Fruit fly (Drosophila melanogaster) whole organism, embryonic: ENCODE results near the gene Fum1.
A peak's percentile ranks its signal among the peaks of the same experiment; 100 is the strongest.

Experiments used
- Bteb2 ChIP-seq: fragments of 200-800 bp; sonication (Bioruptor generic); optimal IDR thresholded peaks from 2 replicates; lab custom pipeline; 2016; ENCODE audit warnings: missing biosample characterization, missing genetic modification characterization
- CG10321 ChIP-seq: fragments of 200-800 bp; sonication (Bioruptor generic); IDR thresholded peaks from 2 replicates; pipeline ENCODE4 v1.3.6; 2022; ENCODE audit warnings: missing biosample characterization, missing genetic modification characterization
- CG10462 ChIP-seq: fragments of 200-800 bp; sonication (Bioruptor generic); optimal IDR thresholded peaks from 2 replicates; lab custom pipeline; 2016; ENCODE audit warnings: missing biosample characterization, missing genetic modification characterization
- CG11247 ChIP-seq: fragments of 200-800 bp; sonication (Bioruptor generic); IDR thresholded peaks from 2 replicates; pipeline ENCODE4 v1.3.6; 2022; ENCODE audit warnings: missing biosample characterization, missing genetic modification characterization
- CG11456 ChIP-seq: fragments of 200-800 bp; sonication (Bioruptor generic); IDR thresholded peaks from 3 replicates; pipeline ENCODE4 v1.3.6; 2022; ENCODE audit warnings: missing biosample characterization, missing genetic modification characterization
- CG17568 ChIP-seq: fragments of 200-800 bp; sonication (Bioruptor generic); optimal IDR thresholded peaks from 2 replicates; lab custom pipeline; 2018; ENCODE audit warnings: missing biosample characterization, mild to moderate bottlenecking, missing genetic modification characterization, moderate library complexity
- CG18764 ChIP-seq: fragments of 200-800 bp; sonication (Bioruptor generic); optimal IDR thresholded peaks from 3 replicates; lab custom pipeline; 2016; ENCODE audit warnings: missing biosample characterization, missing genetic modification characterization
- CG3065 ChIP-seq: fragments of 200-800 bp; sonication (Bioruptor generic); optimal IDR thresholded peaks from 2 replicates; lab custom pipeline; 2016; ENCODE audit warnings: missing biosample characterization, missing genetic modification characterization
- CG34224 ChIP-seq: fragments of 200-800 bp; sonication (Bioruptor generic); IDR thresholded peaks from 3 replicates; pipeline ENCODE4 v1.3.6; 2022; ENCODE audit warnings: missing biosample characterization, missing genetic modification characterization; ENCODE audit not compliant: partially characterized antibody
- CG3726 ChIP-seq: fragments of 200-800 bp; sonication (Bioruptor generic); IDR thresholded peaks from 3 replicates; pipeline ENCODE4, ENCODE4 v1.3.6; 2022; ENCODE audit warnings: missing biosample characterization, missing genetic modification characterization
- CG43689 ChIP-seq: fragments of 200-800 bp; sonication (Bioruptor generic); IDR thresholded peaks from 2 replicates; pipeline ENCODE4 v1.3.6; 2022; ENCODE audit warnings: missing biosample characterization, missing genetic modification characterization
- CG9817 ChIP-seq: fragments of 200-800 bp; sonication (Bioruptor generic); optimal IDR thresholded peaks from 2 replicates; lab custom pipeline; 2018; ENCODE audit warnings: missing biosample characterization, mild to moderate bottlenecking, missing genetic modification characterization, moderate library complexity
- CG9932 ChIP-seq: fragments of 200-800 bp; sonication (Bioruptor generic); IDR thresholded peaks from 2 replicates; pipeline ENCODE4 v1.3.6; 2022; ENCODE audit warnings: missing biosample characterization, missing genetic modification characterization
- CrebB ChIP-seq: fragments of 200-800 bp; sonication (Bioruptor generic); optimal IDR thresholded peaks from 3 replicates; lab custom pipeline; 2018; ENCODE audit warnings: missing biosample characterization, mild to moderate bottlenecking, missing genetic modification characterization
- Dbx ChIP-seq: fragments of 200-800 bp; sonication (Bioruptor generic); IDR thresholded peaks from 3 replicates; pipeline ENCODE4 v1.3.6; 2022; ENCODE audit warnings: missing biosample characterization, missing genetic modification characterization
- Doc3 ChIP-seq: fragments of 200-800 bp; sonication (Bioruptor generic); IDR thresholded peaks from 3 replicates; pipeline ENCODE4 v1.3.6; 2022; ENCODE audit warnings: missing biosample characterization, missing genetic modification characterization; ENCODE audit not compliant: partially characterized antibody
- H2.0 ChIP-seq: fragments of 200-800 bp; sonication (Bioruptor generic); IDR thresholded peaks from 2 replicates; pipeline ENCODE4 v1.3.6; 2022; ENCODE audit warnings: missing biosample characterization, missing genetic modification characterization
- HLH4C ChIP-seq: fragments of 200-800 bp; sonication (Bioruptor generic); IDR thresholded peaks from 3 replicates; pipeline ENCODE4 v1.3.6; 2022; ENCODE audit warnings: missing biosample characterization, missing genetic modification characterization; ENCODE audit not compliant: partially characterized antibody
- HmgD ChIP-seq: fragments of 200-800 bp; sonication (Bioruptor generic); optimal IDR thresholded peaks from 3 replicates; lab custom pipeline; 2016; ENCODE audit warnings: missing biosample characterization, missing genetic modification characterization
- Hmr ChIP-seq: fragments of 200-800 bp; sonication (Bioruptor generic); optimal IDR thresholded peaks from 3 replicates; lab custom pipeline; 2017; ENCODE audit warnings: mild to moderate bottlenecking, missing biosample characterization, missing genetic modification reagents, missing genetic modification characterization
- MTF-1 ChIP-seq: fragments of 200-800 bp; sonication (Bioruptor generic); optimal IDR thresholded peaks from 2 replicates; lab custom pipeline; 2018; ENCODE audit warnings: missing biosample characterization, mild to moderate bottlenecking, missing genetic modification characterization, borderline replicate concordance
- Mad ChIP-seq: fragments of 200-800 bp; sonication (Bioruptor generic); optimal IDR thresholded peaks from 2 replicates; lab custom pipeline; 2016; ENCODE audit warnings: missing biosample characterization, missing genetic modification characterization
- Max ChIP-seq: fragments of 200-800 bp; sonication (Bioruptor generic); optimal IDR thresholded peaks from 2 replicates; lab custom pipeline; 2016; ENCODE audit warnings: missing biosample characterization, mild to moderate bottlenecking, missing genetic modification characterization
- Mes4 ChIP-seq: fragments of 200-800 bp; sonication (Bioruptor generic); optimal IDR thresholded peaks from 2 replicates; lab custom pipeline; 2016; ENCODE audit warnings: missing biosample characterization, missing genetic modification characterization
- NFAT ChIP-seq: fragments of 200-800 bp; sonication (Bioruptor generic); IDR thresholded peaks from 2 replicates; pipeline ENCODE4 v1.3.6; 2022; ENCODE audit warnings: missing biosample characterization, missing genetic modification characterization
- Oli ChIP-seq: fragments of 200-800 bp; sonication (Bioruptor generic); optimal IDR thresholded peaks from 2 replicates; lab custom pipeline; 2018; ENCODE audit warnings: missing biosample characterization, mild to moderate bottlenecking, missing genetic modification characterization, moderate library complexity
- Opbp ChIP-seq: fragments of 200-800 bp; sonication (Bioruptor generic); IDR thresholded peaks from 3 replicates; pipeline ENCODE4 v1.3.6; 2022; ENCODE audit warnings: missing biosample characterization, missing genetic modification characterization; ENCODE audit not compliant: partially characterized antibody
- Poxn ChIP-seq: fragments of 200-800 bp; sonication (Bioruptor generic); IDR thresholded peaks from 2 replicates; pipeline ENCODE4 v1.3.6; 2022; ENCODE audit warnings: missing biosample characterization, missing genetic modification characterization
- Ptx1 ChIP-seq: fragments of 200-800 bp; sonication (Bioruptor generic); IDR thresholded peaks from 2 replicates; pipeline ENCODE4 v1.3.6; 2022; ENCODE audit warnings: missing biosample characterization, missing genetic modification characterization
- ab ChIP-seq: fragments of 200-800 bp; sonication (Bioruptor generic); optimal IDR thresholded peaks from 2 replicates; lab custom pipeline; 2016; ENCODE audit warnings: missing biosample characterization, missing genetic modification characterization
- al ChIP-seq: fragments of 200-800 bp; sonication (Bioruptor generic); IDR thresholded peaks from 2 replicates; pipeline ENCODE4 v1.3.6; 2022; ENCODE audit warnings: missing biosample characterization, missing genetic modification characterization
- br ChIP-seq: fragments of >200 bp; optimal IDR thresholded peaks from 2 replicates; lab custom pipeline; 2017
- cad ChIP-seq: fragments of >200 bp; optimal IDR thresholded peaks from 2 replicates; lab custom pipeline; 2017; ENCODE audit warnings: missing biosample characterization, missing genetic modification characterization
- cas ChIP-seq: fragments of 200-800 bp; sonication (Bioruptor generic); IDR thresholded peaks from 2 replicates; pipeline ENCODE4 v1.3.6; 2022; ENCODE audit warnings: missing biosample characterization, missing genetic modification characterization
- dmrt99B ChIP-seq: fragments of 200-800 bp; sonication (Bioruptor generic); optimal IDR thresholded peaks from 2 replicates; lab custom pipeline; 2018; ENCODE audit warnings: missing biosample characterization, mild to moderate bottlenecking, missing genetic modification characterization, moderate library complexity
- eve ChIP-seq, 2 experiments: fragments of >200 bp; optimal IDR thresholded peaks; 2 replicates each; lab custom pipeline; 2017; ENCODE audit warnings: missing biosample characterization in 2 of 2, missing genetic modification characterization in 2 of 2
- fu2 ChIP-seq: fragments of 200-800 bp; sonication (Bioruptor generic); optimal IDR thresholded peaks from 2 replicates; lab custom pipeline; 2016; ENCODE audit warnings: missing biosample characterization, missing genetic modification characterization
- gem ChIP-seq: fragments of 200-800 bp; sonication (Bioruptor generic); optimal IDR thresholded peaks from 2 replicates; lab custom pipeline; 2019; ENCODE audit warnings: missing biosample characterization, mild to moderate bottlenecking, missing genetic modification characterization, moderate library complexity
- gro ChIP-seq: fragments of 200-800 bp; sonication (Bioruptor generic); optimal IDR thresholded peaks from 2 replicates; lab custom pipeline; 2016; ENCODE audit warnings: missing biosample characterization, missing genetic modification characterization
- kni ChIP-seq: fragments of 200-800 bp; sonication (Bioruptor generic); optimal IDR thresholded peaks from 3 replicates; lab custom pipeline; 2017; ENCODE audit warnings: mild to moderate bottlenecking, missing biosample characterization, missing genetic modification reagents, missing genetic modification characterization
- lbe ChIP-seq: fragments of 200-800 bp; sonication (Bioruptor generic); optimal IDR thresholded peaks from 2 replicates; lab custom pipeline; 2016; ENCODE audit warnings: missing biosample characterization, mild to moderate bottlenecking, missing genetic modification characterization
- oc ChIP-seq: fragments of 200-800 bp; sonication (Bioruptor generic); optimal IDR thresholded peaks from 2 replicates; lab custom pipeline; 2018; ENCODE audit warnings: missing biosample characterization, mild to moderate bottlenecking, missing genetic modification characterization, moderate library complexity
- p53 ChIP-seq: fragments of 200-800 bp; sonication (Bioruptor generic); optimal IDR thresholded peaks from 2 replicates; lab custom pipeline; 2016; ENCODE audit warnings: missing biosample characterization, missing genetic modification characterization
- peb ChIP-seq: fragments of 200-800 bp; sonication (Bioruptor generic); IDR thresholded peaks from 2 replicates; pipeline ENCODE4 v1.3.6; 2022; ENCODE audit warnings: missing biosample characterization, missing genetic modification characterization
- pros ChIP-seq: fragments of 200-800 bp; sonication (Bioruptor generic); optimal IDR thresholded peaks from 3 replicates; lab custom pipeline; 2019; ENCODE audit warnings: missing biosample characterization, mild to moderate bottlenecking, missing genetic modification characterization, moderate library complexity
- sc ChIP-seq, 3 experiments: fragments of >200 bp in 2 of 3; fragments of 200-800 bp in 1 of 3; sonication (Bioruptor generic) in 1 of 3; optimal IDR thresholded peaks; 2 replicates in 2 of 3; 3 replicates in 1 of 3; lab custom pipeline; 2017; ENCODE audit warnings: mild to moderate bottlenecking in 1 of 3, missing biosample characterization in 1 of 3, missing genetic modification characterization in 1 of 3, missing genetic modification reagents in 1 of 3
- sens-2 ChIP-seq: fragments of 200-800 bp; sonication (Bioruptor generic); IDR thresholded peaks from 2 replicates; pipeline ENCODE4 v1.3.6; 2022; ENCODE audit warnings: missing biosample characterization, missing genetic modification characterization
- slbo ChIP-seq: fragments of 200-800 bp; sonication (Bioruptor generic); IDR thresholded peaks from 2 replicates; pipeline ENCODE4 v1.3.6; 2022; ENCODE audit warnings: missing biosample characterization, missing genetic modification characterization
- slou ChIP-seq: fragments of 200-800 bp; sonication (Bioruptor generic); optimal IDR thresholded peaks from 3 replicates; lab custom pipeline; 2016; ENCODE audit warnings: missing biosample characterization, missing genetic modification characterization
- tin ChIP-seq: fragments of 200-800 bp; sonication (Bioruptor generic); optimal IDR thresholded peaks from 3 replicates; lab custom pipeline; 2016; ENCODE audit warnings: missing biosample characterization, missing genetic modification characterization
- tx ChIP-seq: fragments of 200-800 bp; sonication (Bioruptor generic); optimal IDR thresholded peaks from 2 replicates; lab custom pipeline; 2016; ENCODE audit warnings: missing biosample characterization, missing genetic modification characterization

Fum1 gene

DNA sequence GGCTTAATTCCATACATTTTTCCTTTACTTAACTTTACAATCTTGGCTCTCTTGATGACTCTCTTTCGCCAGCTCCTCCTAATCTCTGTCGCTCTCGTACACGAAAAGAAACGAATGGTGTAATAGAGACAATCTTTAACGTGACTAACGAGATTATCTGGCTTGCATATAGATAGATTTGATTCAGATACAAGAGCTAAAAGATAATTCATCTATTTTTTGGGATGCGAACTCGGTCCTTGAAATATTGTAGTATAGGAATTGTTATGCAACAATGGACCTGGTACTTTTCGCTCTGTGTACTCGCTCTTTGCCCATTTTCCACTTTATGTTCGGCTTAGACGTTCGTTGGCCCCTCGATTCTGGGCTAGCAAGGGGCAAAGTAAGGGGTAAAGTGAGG is 33.1 kb downstream of the Fum1 start (continued):
- TF ChIP-seq CG10321 (GFP tag; lab: Robert Waterston, UW) (no peak), CG11456 (GFP tag; lab: Robert Waterston, UW) (no peak; the same call in 2 of the 3 replicates), lbe (GFP tag; lab: Kevin White, UChicago) (no peak), CG11247 (peak; percentile 62), oc (peak; percentile 87), p53 (GFP tag; lab: Kevin White, UChicago) (peak; percentile 33), H2.0 (peak; percentile 53; the same call in 1 of the 2 replicates), Mad (peak; percentile 55), sens-2 (GFP tag; lab: Robert Waterston, UW) (no peak), cad (no peak), fu2 (peak; percentile 71), Ptx1 (GFP tag; lab: Robert Waterston, UW) (peak; percentile 79), Opbp (no peak), dmrt99B (peak; percentile 87), al (GFP tag; lab: Robert Waterston, UW) (peak; percentile 39; the same call in 1 of the 2 replicates), sc (optimal IDR thresholded peaks at IDR 0.05; lab: Kevin White, UChicago) (no peak), sc (GFP tag; optimal IDR thresholded peaks at IDR 0.05; lab: Kevin White, UChicago) (peak; percentile 59), Hmr (peak; percentile 86), NFAT (GFP tag; lab: Robert Waterston, UW) (peak; percentile 54), slou (peak; percentile 61), eve (GFP tag; optimal IDR thresholded peaks at IDR 0.05; lab: Kevin White, UChicago) (peak in 1 of 2 experiments; percentile 90), Poxn (GFP tag; lab: Robert Waterston, UW) (no peak), Dbx (GFP tag; lab: Robert Waterston, UW) (peak; percentile 65; the same call in 2 of the 3 replicates), peb (GFP tag; lab: Robert Waterston, UW) (peak; percentile 27; the same call in 1 of the 2 replicates), CG18764 (peak; percentile 58), CG3726 (GFP tag; lab: Robert Waterston, UW) (no peak), CG10462 (GFP tag; lab: Kevin White, UChicago) (peak; percentile 37), MTF-1 (GFP tag; lab: Kevin White, UChicago) (peak; percentile 19), pros (GFP tag; lab: Kevin White, UChicago) (no peak), Mes4 (GFP tag; lab: Kevin White, UChicago) (peak; percentile 52), CG34224 (GFP tag; lab: Robert Waterston, UW) (no peak), CrebB (tag; lab: Kevin White, UChicago) (peak; percentile 82), CG9817 (tag; lab: Kevin White, UChicago) (peak; percentile 73), cas (GFP tag; lab: Robert Waterston, UW) (no peak), CG3065 (peak; percentile 28), HmgD (GFP tag; lab: Kevin White, UChicago) (peak; percentile 58), ab (GFP tag; lab: Kevin White, UChicago) (no peak), CG43689 (peak; percentile 38; the same call in 1 of the 2 replicates), gro (GFP tag; lab: Kevin White, UChicago) (peak; percentile 66), slbo (GFP tag; lab: Robert Waterston, UW) (peak; percentile 82), Oli (tag; lab: Kevin White, UChicago) (peak; percentile 85), br (no peak), Doc3 (GFP tag; lab: Robert Waterston, UW) (no peak), CG9932 (GFP tag; lab: Robert Waterston, UW) (peak; percentile 49), tin (GFP tag; lab: Kevin White, UChicago) (peak; percentile 66), Bteb2 (GFP tag; lab: Kevin White, UChicago) (peak; percentile 74), tx (GFP tag; lab: Kevin White, UChicago) (peak; percentile 76), kni (GFP tag; lab: Kevin White, UChicago) (no peak), gem (tag; lab: Kevin White, UChicago) (peak; percentile 88), CG17568 (peak; percentile 37), HLH4C (GFP tag; lab: Robert Waterston, UW) (no peak), Max (peak; percentile 55)
